Worm (Caenorhabditis elegans) whole organism, mixed stage, embryonic: Measurements from ENCODE around the gene F16F9.3.

Experiments
- ceh-43 ChIP-seq: fragments of 200-800 bp; sonication (Bioruptor generic); optimal IDR thresholded peaks from 2 replicates; lab custom pipeline; 2018; ENCODE audit warnings: mild to moderate bottlenecking, missing genetic modification characterization, moderate library complexity, missing compliant biosample characterization
- ces-1 ChIP-seq: fragments of 150-350 bp; optimal IDR thresholded peaks from 2 replicates; lab custom pipeline; 2014; ENCODE audit warnings: missing biosample characterization, missing genetic modification reagents, missing genetic modification characterization
- cnd-1 ChIP-seq: fragments of 200-800 bp; sonication (Bioruptor generic); optimal IDR thresholded peaks from 2 replicates; lab custom pipeline; 2018; ENCODE audit warnings: mild to moderate bottlenecking, missing genetic modification characterization, missing compliant biosample characterization
- lin-13 ChIP-seq: fragments of 150-350 bp; optimal IDR thresholded peaks from 2 replicates; lab custom pipeline; 2014; ENCODE audit warnings: missing biosample characterization, missing genetic modification characterization
- lin-32 ChIP-seq: fragments of 200-800 bp; sonication (Bioruptor generic); optimal IDR thresholded peaks from 2 replicates; lab custom pipeline; 2018; ENCODE audit warnings: mild to moderate bottlenecking, missing genetic modification characterization, missing compliant biosample characterization
- nhr-12 ChIP-seq: fragments of 150-350 bp; optimal IDR thresholded peaks from 2 replicates; lab custom pipeline; 2014; ENCODE audit warnings: missing biosample characterization, missing genetic modification characterization
- nhr-76 ChIP-seq: sonication (generic microtip); optimal IDR thresholded peaks from 2 replicates; lab custom pipeline; 2017; ENCODE audit warnings: missing biosample characterization, missing genetic modification characterization
- unc-39 ChIP-seq: fragments of 150-350 bp; optimal IDR thresholded peaks from 2 replicates; lab custom pipeline; 2014; ENCODE audit warnings: missing biosample characterization, missing genetic modification characterization
- unc-62 ChIP-seq: fragments of 150-350 bp; optimal IDR thresholded peaks from 2 replicates; lab custom pipeline; 2014; ENCODE audit warnings: missing biosample characterization, missing genetic modification reagents, missing genetic modification characterization

- TF ChIP-seq nhr-76 (tag; lab: Kevin White, UChicago) (no peak), cnd-1 (tag; lab: Kevin White, UChicago) (no peak), nhr-12 (tag; lab: Kevin White, UChicago) (no peak), lin-32 (GFP tag; lab: Kevin White, UChicago) (no peak), unc-39 (tag; lab: Kevin White, UChicago) (no peak), lin-13 (no peak), ceh-43 (GFP tag; lab: Kevin White, UChicago) (no peak), unc-62 (GFP tag; lab: Kevin White, UChicago) (no peak), ces-1 (no peak)
Measured at ce11 chrX:8499721-8500120, 42.3 kb downstream of the F16F9.3 start, which contains the start of gene grd-14.
